Worm (Caenorhabditis elegans): ENCODE data around the gene ZK180.6.

Gene ZK180.6

DNA sequence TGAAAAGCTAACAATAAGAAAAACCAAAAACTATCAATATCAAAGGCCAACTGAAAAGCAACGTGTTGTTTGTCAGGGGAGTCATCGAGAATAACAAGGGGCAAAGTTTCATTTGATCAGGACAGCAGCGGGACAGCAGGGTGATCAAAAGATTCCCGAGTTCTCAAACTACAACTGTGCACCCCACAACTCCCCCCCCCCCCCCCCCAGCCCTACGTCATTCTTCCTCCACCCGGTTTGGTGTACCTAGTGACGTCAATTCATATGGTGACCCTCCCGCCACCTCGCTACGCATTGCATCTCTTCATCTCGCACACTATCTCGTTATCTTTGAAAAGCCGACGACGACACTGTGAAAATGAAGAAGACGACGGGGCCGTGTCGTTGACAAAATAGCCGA lies 51.1 kb downstream of the ZK180.6 start (continued):
- TF ChIP-seq ztf-6 (GFP tag; IDR thresholded peaks at IDR 0.05) (no peak), lin-35 (GFP tag; optimal IDR thresholded peaks at IDR 0.05) (no peak), Y79H2A.3 (GFP tag; conservative IDR thresholded peaks at IDR 0.05) (no peak), rec-8 (tag; optimal IDR thresholded peaks at IDR 0.05) (no peak), sptf-2 (GFP tag; optimal IDR thresholded peaks at IDR 0.05) (no peak), F23B12.7 (tag; optimal IDR thresholded peaks at IDR 0.05; ENCODE audit: insufficient read depth) (no peak), ekl-4 (GFP tag; IDR thresholded peaks at IDR 0.05) (no peak), tbx-9 (tag; optimal IDR thresholded peaks at IDR 0.05; ENCODE audit: borderline replicate concordance) (no peak), madf-10 (tag; optimal IDR thresholded peaks at IDR 0.05) (no peak), tlf-1 (GFP tag; optimal IDR thresholded peaks at IDR 0.05) (no peak), nhr-120 (GFP tag; IDR thresholded peaks at IDR 0.05) (no peak), ceh-27 (GFP tag; optimal IDR thresholded peaks at IDR 0.05) (peak; percentile 1), Y53F4B.3 (GFP tag; IDR thresholded peaks at IDR 0.05) (no peak), attf-3 (GFP tag; conservative IDR thresholded peaks at IDR 0.05) (no peak), F33H1.4 (GFP tag; IDR thresholded peaks at IDR 0.05) (no peak), lin-54 (GFP tag; optimal IDR thresholded peaks at IDR 0.05) (no peak), fkh-3 (tag; optimal IDR thresholded peaks at IDR 0.05) (no peak), F52B5.7 (tag; optimal IDR thresholded peaks at IDR 0.05) (peak; percentile 56), nfyb-1 (GFP tag; IDR thresholded peaks at IDR 0.05) (peak; percentile 37; the same call in 1 of the 2 replicates), lir-1 (GFP tag; conservative IDR thresholded peaks at IDR 0.05) (no peak), hrde-1 (tag; optimal IDR thresholded peaks at IDR 0.05; ENCODE audit: borderline replicate concordance) (no peak), cebp-1 (GFP tag; IDR thresholded peaks at IDR 0.05) (no peak; the same call in 1 of the 2 replicates), cebp-1 (tag; optimal IDR thresholded peaks at IDR 0.05) (peak; percentile 66), egl-18 (GFP tag; IDR thresholded peaks at IDR 0.05) (no peak), ztf-26 (tag; optimal IDR thresholded peaks at IDR 0.05) (peak; percentile 50), hlh-12 (tag; optimal IDR thresholded peaks at IDR 0.05) (no peak), madf-6 (GFP tag; IDR thresholded peaks at IDR 0.05) (no peak), nfya-1 (tag; optimal IDR thresholded peaks at IDR 0.05; ENCODE audit: borderline replicate concordance, insufficient read depth) (no peak), gei-17 (GFP tag; optimal IDR thresholded peaks at IDR 0.05) (no peak), ceh-100 (GFP tag; IDR thresholded peaks at IDR 0.05) (no peak), him-1 (tag; optimal IDR thresholded peaks at IDR 0.05) (no peak), pbrm-1 (GFP tag; IDR thresholded peaks at IDR 0.05) (no peak), C17E4.6 (GFP tag; IDR thresholded peaks at IDR 0.05) (no peak), ceh-91 (GFP tag; IDR thresholded peaks at IDR 0.05) (no peak), zim-3 (tag; optimal IDR thresholded peaks at IDR 0.05) (no peak), F49E8.2 (tag; optimal IDR thresholded peaks at IDR 0.05; ENCODE audit: insufficient read depth) (no peak), athp-1 (tag; optimal IDR thresholded peaks at IDR 0.05) (peak; percentile 45), dox-1 (GFP tag; IDR thresholded peaks at IDR 0.05) (peak; percentile 51; the same call in 1 of the 2 replicates), F39B2.1 (GFP tag; IDR thresholded peaks at IDR 0.05) (no peak), ztf-22 (GFP tag; optimal IDR thresholded peaks at IDR 0.05) (no peak), B0336.3 (GFP tag; IDR thresholded peaks at IDR 0.05) (peak; percentile 64), ama-1 (optimal IDR thresholded peaks at IDR 0.05) (no peak), ama-1 (GFP tag; optimal IDR thresholded peaks at IDR 0.05) (no peak), nhr-27 (tag; optimal IDR thresholded peaks at IDR 0.05) (no peak), T26A5.8 (tag; optimal IDR thresholded peaks at IDR 0.05) (no peak), hlh-26 (GFP tag; conservative IDR thresholded peaks at IDR 0.05) (no peak), T07F8.4 (tag; optimal IDR thresholded peaks at IDR 0.05) (no peak), somi-1 (GFP tag; optimal IDR thresholded peaks at IDR 0.05) (peak; percentile 16), ceh-58 (GFP tag; IDR thresholded peaks at IDR 0.05) (no peak), atf-7 (tag; optimal IDR thresholded peaks at IDR 0.05) (peak; percentile 60)

Measured in whole organism, young adult.